Fruit fly (Drosophila melanogaster) Kc167 (cell line): ENCODE measurements around the gene CG33287.

Source experiments
- Myc ChIP-seq: fragments of >200 bp; optimal IDR thresholded peaks from 2 replicates; lab custom pipeline; 2017; ENCODE audit warnings: missing external identifiers
- Sin3A ChIP-seq: fragments of >200 bp; optimal IDR thresholded peaks from 2 replicates; lab custom pipeline; 2018; ENCODE audit warnings: missing external identifiers
- h ChIP-seq: fragments of >200 bp; optimal IDR thresholded peaks from 3 replicates; lab custom pipeline; 2018; ENCODE audit warnings: missing external identifiers
- insv ChIP-seq: fragments of >200 bp; optimal IDR thresholded peaks from 3 replicates; lab custom pipeline; 2018; ENCODE audit warnings: missing external identifiers
- psq ChIP-seq: fragments of >200 bp; optimal IDR thresholded peaks from 2 replicates; lab custom pipeline; 2017; ENCODE audit warnings: missing external identifiers
- ttk ChIP-seq: sonication (Bioruptor generic); optimal IDR thresholded peaks from 2 replicates; lab custom pipeline; 2017; ENCODE audit warnings: missing external identifiers

The CG33287 gene

dm6 chr3L:20921859-20922258 is 48.6 kb downstream of the CG33287 start:
- TF ChIP-seq Sin3A (lab: Kevin White, UChicago) (no peak), psq (lab: Kevin White, UChicago) (no peak), h (lab: Kevin White, UChicago) (no peak), Myc (no peak), ttk (no peak), insv (lab: Kevin White, UChicago) (no peak)

- TF ChIP-seq psq (lab: Kevin White, UChicago) (no peak), Myc (no peak)
These were observed 50.0 kb downstream of the CG33287 start for dm6 chr3L:20920495-20920894.

- no peak for TF ChIP-seq Sin3A (lab: Kevin White, UChicago)
- no peak for TF ChIP-seq Myc
- TF ChIP-seq h (lab: Kevin White, UChicago): no peak
- TF ChIP-seq insv (lab: Kevin White, UChicago): no peak
- TF ChIP-seq psq (lab: Kevin White, UChicago): no peak
- no peak for TF ChIP-seq ttk
These were observed 51.5 kb downstream of the CG33287 start for dm6 chr3L:20918945-20919344.

- TF ChIP-seq psq (lab: Kevin White, UChicago): no peak
- TF ChIP-seq h (lab: Kevin White, UChicago): no peak
- TF ChIP-seq Myc: no peak
- TF ChIP-seq ttk: no peak
- TF ChIP-seq insv (lab: Kevin White, UChicago): no peak
- TF ChIP-seq Sin3A (lab: Kevin White, UChicago): no peak
These were observed 53.3 kb downstream of the CG33287 start for dm6 chr3L:20917025-20917691.
